Worm (Caenorhabditis elegans): ENCODE results near the gene ZK742.7.

DNA sequence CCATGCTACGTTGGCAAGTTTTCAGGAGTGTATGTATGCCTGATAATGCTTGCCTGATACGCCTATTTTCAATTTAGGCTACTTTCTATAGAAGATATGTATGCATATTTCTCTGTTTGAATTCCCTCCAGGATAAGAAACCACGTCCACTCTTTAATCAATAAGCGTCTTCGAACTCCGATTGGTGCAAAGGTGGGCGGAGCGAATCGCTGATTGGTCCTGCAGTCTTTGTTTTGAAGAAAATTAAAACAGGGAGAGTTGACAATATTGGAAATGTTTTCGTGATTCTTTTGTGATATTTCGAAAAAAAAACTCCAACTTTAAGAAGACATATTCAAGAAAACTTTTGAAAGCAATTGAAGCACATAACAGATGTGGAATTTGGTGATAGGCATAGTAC, 36.3 kb upstream of the ZK742.7 start:
- no peak for TF ChIP-seq unc-30 (tag; optimal IDR thresholded peaks at IDR 0.05)
- no peak for TF ChIP-seq pqm-1 (tag; optimal IDR thresholded peaks at IDR 0.05)
- no peak for TF ChIP-seq fkh-10 (GFP tag; optimal IDR thresholded peaks at IDR 0.05)
- no peak for TF ChIP-seq sptf-1 (tag; optimal IDR thresholded peaks at IDR 0.05)

All from whole organism, L1 larva.